Worm (Caenorhabditis elegans) whole organism, L4/young adult: ENCODE measurements around the gene B0228.7.

Experiments used
- W03F9.2 ChIP-seq: fragments of 150-350 bp; optimal IDR thresholded peaks from 2 replicates; lab custom pipeline; 2014; ENCODE audit warnings: missing biosample characterization, missing genetic modification characterization
- dao-5 ChIP-seq: sonication (generic microtip); optimal IDR thresholded peaks from 2 replicates; lab custom pipeline; 2016; ENCODE audit warnings: missing genotype, missing genetic modification characterization, moderate library complexity, missing compliant biosample characterization
- him-1 ChIP-seq: sonication (generic microtip); optimal IDR thresholded peaks from 2 replicates; lab custom pipeline; 2016; ENCODE audit warnings: missing genotype, missing genetic modification reagents, missing genetic modification characterization, missing compliant biosample characterization

- TF ChIP-seq W03F9.2 (no peak), him-1 (tag; lab: Kevin White, UChicago) (no peak), dao-5 (tag; lab: Kevin White, UChicago) (no peak)
Observed at ce11 chrII:7792514-7792913, 33.7 kb upstream of the B0228.7 start.
